Fruit fly (Drosophila melanogaster): Measurements from ENCODE around the gene CG6845.

Gene CG6845

dm6 chr3L:139574-140567, 6.4 kb upstream of the CG6845 start (continued):
- TF ChIP-seq so (GFP tag; IDR thresholded peaks at IDR 0.05) (no peak), abd-A (tag; optimal IDR thresholded peaks at IDR 0.05) (peak; percentile 70), kah (GFP tag; optimal IDR thresholded peaks at IDR 0.05) (peak; percentile 26), CG30403 (GFP tag; optimal IDR thresholded peaks at IDR 0.05) (no peak), CG15269 (tag; optimal IDR thresholded peaks at IDR 0.05) (peak; percentile 13), CG42726 (GFP tag; IDR thresholded peaks at IDR 0.05; ENCODE audit: partially characterized antibody) (no peak), sc (optimal IDR thresholded peaks at IDR 0.05) (no peak), sc (GFP tag; optimal IDR thresholded peaks at IDR 0.05) (no peak), NC2β (GFP tag; optimal IDR thresholded peaks at IDR 0.05) (peak; percentile 2), CG4730 (GFP tag; IDR thresholded peaks at IDR 0.05) (no peak), bsh (GFP tag; optimal IDR thresholded peaks at IDR 0.05) (no peak), Dp (GFP tag; optimal IDR thresholded peaks at IDR 0.05) (no peak), tio (GFP tag; optimal IDR thresholded peaks at IDR 0.05) (no peak), ftz-f1 (GFP tag; optimal IDR thresholded peaks at IDR 0.05) (peak; percentile 71), CG13624 (GFP tag; optimal IDR thresholded peaks at IDR 0.05) (peak; percentile 53), Sox102F (GFP tag; optimal IDR thresholded peaks at IDR 0.05) (no peak), Eip74EF (GFP tag; optimal IDR thresholded peaks at IDR 0.05) (peak in 1 of 2 experiments; percentile 5), peb (GFP tag; IDR thresholded peaks at IDR 0.05) (no peak)

DNA sequence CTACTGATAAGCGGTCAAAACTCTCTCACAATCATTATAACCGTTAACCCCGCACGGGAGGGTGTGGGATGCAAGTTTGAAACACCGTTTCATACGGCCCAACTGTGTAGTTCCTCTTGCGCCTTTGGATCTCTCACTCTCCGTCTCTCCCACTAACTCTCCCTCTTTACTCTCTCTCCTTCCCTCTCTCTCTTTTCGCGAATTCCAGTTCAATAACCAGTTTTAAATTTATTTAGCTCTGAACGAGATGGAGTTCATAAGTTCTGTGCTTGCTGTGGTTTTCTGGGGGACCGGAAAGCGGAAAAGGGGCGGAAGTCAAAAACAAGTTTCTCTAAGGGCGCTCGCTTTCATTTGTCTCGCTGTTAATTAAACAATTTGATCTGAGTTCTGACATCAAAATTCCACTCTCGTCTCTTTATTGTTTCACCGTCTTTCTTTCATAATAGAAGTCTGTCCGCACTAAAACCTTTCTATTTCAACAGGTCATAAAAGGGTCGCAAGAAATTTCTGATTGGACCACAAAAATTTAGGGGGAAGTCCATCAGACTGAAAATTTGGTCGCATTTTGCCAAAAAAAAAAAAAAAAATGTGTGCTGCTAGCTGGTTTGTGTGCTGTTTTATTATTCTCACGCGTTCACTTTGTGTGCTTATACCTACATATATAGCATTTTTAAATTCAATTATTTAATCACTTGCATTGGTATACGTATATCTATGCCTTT, 5.2 kb upstream of the CG6845 start:
- TF ChIP-seq insv (GFP tag; optimal IDR thresholded peaks at IDR 0.05) (peak in 1 of 2 experiments; percentile 63), crol (GFP tag; IDR thresholded peaks at IDR 0.05) (0 out of 2 replicates have a peak, but pooled peaks have one; percentile 29), nerfin-1 (tag; optimal IDR thresholded peaks at IDR 0.05) (peak; percentile 48), nom (GFP tag; optimal IDR thresholded peaks at IDR 0.05) (peak; percentile 25), CG12769 (tag; optimal IDR thresholded peaks at IDR 0.05) (peak; percentile 48), kni (GFP tag; optimal IDR thresholded peaks at IDR 0.05) (peak; percentile 48), NFAT (GFP tag; IDR thresholded peaks at IDR 0.05) (0 out of 2 replicates have a peak, but pooled peaks have one; percentile 2), pfk (GFP tag; optimal IDR thresholded peaks at IDR 0.05) (peak; percentile 42), CG1233 (GFP tag; optimal IDR thresholded peaks at IDR 0.05) (no peak), nmo (GFP tag; optimal IDR thresholded peaks at IDR 0.05) (no peak), Tbp (GFP tag; optimal IDR thresholded peaks at IDR 0.05) (no peak), Eip74EF (GFP tag; optimal IDR thresholded peaks at IDR 0.05) (peak in 1 of 2 experiments; percentile 45), pros (GFP tag; optimal IDR thresholded peaks at IDR 0.05) (peak; percentile 70), zen (tag; optimal IDR thresholded peaks at IDR 0.05) (no peak), Blimp-1 (GFP tag; optimal IDR thresholded peaks at IDR 0.05) (peak; percentile 66), CG31224 (GFP tag; IDR thresholded peaks at IDR 0.05) (0 out of 2 replicates have a peak, but pooled peaks have one; percentile 17), vvl (GFP tag; IDR thresholded peaks at IDR 0.05) (no peak), CG11560 (tag; IDR thresholded peaks at IDR 0.05) (no peak), CG14710 (tag; optimal IDR thresholded peaks at IDR 0.05) (no peak), Med (GFP tag) (peak; percentile 59), sd (tag; optimal IDR thresholded peaks at IDR 0.05) (peak; percentile 68), Trl (optimal IDR thresholded peaks at IDR 0.05) (peak; percentile 64 to 72), Trl (GFP tag; optimal IDR thresholded peaks at IDR 0.05) (no peak), Dip2 (GFP tag; IDR thresholded peaks at IDR 0.05) (no peak), CG2199 (GFP tag; IDR thresholded peaks at IDR 0.05) (peak; percentile 41; the same call in 1 of the 3 replicates)

All from whole organism, embryonic.